Fruit fly (Drosophila melanogaster): ENCODE measurements around the gene Cph.

The Cph gene

dm6 chrX:7222115-7222891, 84.8 kb downstream of the Cph start (continued):
- no peak for TF ChIP-seq ATbp (GFP tag; optimal IDR thresholded peaks at IDR 0.05)
- TF ChIP-seq Bteb2 (GFP tag; optimal IDR thresholded peaks at IDR 0.05): no peak
- TF ChIP-seq CG14965 (GFP tag; optimal IDR thresholded peaks at IDR 0.05; ENCODE audit: borderline replicate concordance): no peak
- no peak for TF ChIP-seq dan (GFP tag; IDR thresholded peaks at IDR 0.05)
- TF ChIP-seq CG4404 (GFP tag; IDR thresholded peaks at IDR 0.05): 0 out of 2 replicates have a peak, but pooled peaks have one; percentile 39
- no peak for TF ChIP-seq NFAT (GFP tag; IDR thresholded peaks at IDR 0.05)
- peak; percentile 7 for TF ChIP-seq Xbp1 (GFP tag; optimal IDR thresholded peaks at IDR 0.05)
- TF ChIP-seq NK7.1 (GFP tag; optimal IDR thresholded peaks at IDR 0.05): no peak
- TF ChIP-seq Jarid2 (GFP tag; optimal IDR thresholded peaks at IDR 0.05): no peak
- no peak for TF ChIP-seq tgo (GFP tag; IDR thresholded peaks at IDR 0.05)
- no peak for TF ChIP-seq sima (GFP tag; optimal IDR thresholded peaks at IDR 0.05)
- no peak for TF ChIP-seq CG8388 (GFP tag; optimal IDR thresholded peaks at IDR 0.05)
- no peak for TF ChIP-seq Atf6 (GFP tag; IDR thresholded peaks at IDR 0.05)
- no peak for TF ChIP-seq NfI (GFP tag; optimal IDR thresholded peaks at IDR 0.05)
- TF ChIP-seq ham (GFP tag; IDR thresholded peaks at IDR 0.05): no peak
- TF ChIP-seq CG6683 (GFP tag; optimal IDR thresholded peaks at IDR 0.05): no peak
- TF ChIP-seq Neu2 (GFP tag; optimal IDR thresholded peaks at IDR 0.05; ENCODE audit: borderline replicate concordance): no peak
- no peak for TF ChIP-seq usp (GFP tag; optimal IDR thresholded peaks at IDR 0.05)
- no peak for TF ChIP-seq ase (GFP tag; IDR thresholded peaks at IDR 0.05)
- no peak for TF ChIP-seq CG11456 (GFP tag; IDR thresholded peaks at IDR 0.05)
- no peak for TF ChIP-seq Usf (GFP tag; optimal IDR thresholded peaks at IDR 0.05)
- no peak for TF ChIP-seq Aef1 (GFP tag; IDR thresholded peaks at IDR 0.05)
- TF ChIP-seq HHEX (GFP tag; optimal IDR thresholded peaks at IDR 0.05): no peak
- TF ChIP-seq CG3407 (GFP tag; optimal IDR thresholded peaks at IDR 0.05): no peak
- no peak for TF ChIP-seq CG15073 (GFP tag; optimal IDR thresholded peaks at IDR 0.05)
- no peak for TF ChIP-seq Dad (GFP tag; optimal IDR thresholded peaks at IDR 0.05)
- TF ChIP-seq br (optimal IDR thresholded peaks at IDR 0.05): no peak
- TF ChIP-seq CG2120 (GFP tag; optimal IDR thresholded peaks at IDR 0.05): no peak
- TF ChIP-seq CG4328 (GFP tag; optimal IDR thresholded peaks at IDR 0.05): no peak
- TF ChIP-seq CG11093 (GFP tag; IDR thresholded peaks at IDR 0.05): no peak
- TF ChIP-seq ewg (GFP tag; optimal IDR thresholded peaks at IDR 0.05): no peak
- no peak for TF ChIP-seq CG5245 (GFP tag; optimal IDR thresholded peaks at IDR 0.05)
- TF ChIP-seq CG17829 (tag; optimal IDR thresholded peaks at IDR 0.05): peak; percentile 11
- no peak for TF ChIP-seq chif (GFP tag; optimal IDR thresholded peaks at IDR 0.05)
- no peak for TF ChIP-seq Hr78 (GFP tag; optimal IDR thresholded peaks at IDR 0.05)
- TF ChIP-seq CG1024 (GFP tag; IDR thresholded peaks at IDR 0.05): no peak
- TF ChIP-seq CG12155 (GFP tag; optimal IDR thresholded peaks at IDR 0.05): no peak
- no peak for TF ChIP-seq CG10431 (GFP tag; optimal IDR thresholded peaks at IDR 0.05)
- no peak for TF ChIP-seq mirr (GFP tag; optimal IDR thresholded peaks at IDR 0.05)
- TF ChIP-seq CG14710 (tag; optimal IDR thresholded peaks at IDR 0.05): peak; percentile 20
- TF ChIP-seq tna (GFP tag; IDR thresholded peaks at IDR 0.05; ENCODE audit: partially characterized antibody): no peak
- TF ChIP-seq CG17385 (GFP tag; optimal IDR thresholded peaks at IDR 0.05): no peak
- no peak for TF ChIP-seq ranshi (GFP tag; IDR thresholded peaks at IDR 0.05)
- TF ChIP-seq CG11696 (GFP tag; IDR thresholded peaks at IDR 0.05): no peak
- TF ChIP-seq Dll (GFP tag; IDR thresholded peaks at IDR 0.05; ENCODE audit: partially characterized antibody): no peak
- TF ChIP-seq twi (tag; optimal IDR thresholded peaks at IDR 0.05): no peak
- no peak for TF ChIP-seq lbe (GFP tag; optimal IDR thresholded peaks at IDR 0.05)
- no peak for TF ChIP-seq psq (GFP tag; optimal IDR thresholded peaks at IDR 0.05)
- TF ChIP-seq Xrp1 (GFP tag; IDR thresholded peaks at IDR 0.05): peak; percentile 25; the same call in 1 of the 2 replicates
- TF ChIP-seq en (GFP tag; optimal IDR thresholded peaks at IDR 0.05): no peak
